Worm (Caenorhabditis elegans) whole organism, early embryonic: ENCODE data around the gene ZK1290.1.

ENCODE experiments used
- scrt-1 ChIP-seq: fragments of 200-800 bp; sonication (Bioruptor generic); IDR thresholded peaks from 2 replicates; pipeline ENCODE4 v1.3.6; 2022; ENCODE audit warnings: missing genetic modification characterization, missing compliant biosample characterization
- tbx-37 ChIP-seq: fragments of 200-800 bp; sonication (Bioruptor generic); conservative IDR thresholded peaks from 2 replicates; pipeline ENCODE4 v1.3.6; 2022; ENCODE audit warnings: missing genetic modification reagents, missing genetic modification characterization, missing compliant biosample characterization

- TF ChIP-seq scrt-1 (GFP tag; lab: Robert Waterston, UW) (no peak), tbx-37 (GFP tag; lab: Robert Waterston, UW) (no peak)
Observed at ce11 chrII:7543808-7544207, 17.8 kb upstream of the ZK1290.1 start, which contains the start of gene rol-8.
